Fruit fly (Drosophila melanogaster): ENCODE results near the gene CG3609.
A peak's percentile ranks its signal among the peaks of the same experiment; 100 is the strongest.

Gene CG3609

dm6 chr2L:2398459-2398858 is 24.0 kb upstream of the CG3609 start:
- TF ChIP-seq CG13204 (GFP tag; optimal IDR thresholded peaks at IDR 0.05) = no peak

- TF ChIP-seq CG8159 (tag; optimal IDR thresholded peaks at IDR 0.05) (peak; percentile 21), rn (GFP tag; IDR thresholded peaks at IDR 0.05) (no peak)
Measured at dm6 chr2L:2397080-2397479, 22.7 kb upstream of the CG3609 start.

dm6 chr2L:2394872-2395271 is 20.4 kb upstream of the CG3609 start:
- TF ChIP-seq gl (tag; optimal IDR thresholded peaks at IDR 0.05) (no peak), CG8159 (tag; optimal IDR thresholded peaks at IDR 0.05) (peak; percentile 4)

dm6 chr2L:2391321-2391720 is 16.9 kb upstream of the CG3609 start, which contains the start of gene CG46448:
CG46448 (plus strand) TSS chr2L:2391660.
- TF ChIP-seq CG4496 (GFP tag; IDR thresholded peaks at IDR 0.05) (no peak), CG15710 (tag; optimal IDR thresholded peaks at IDR 0.05) (no peak), rn (GFP tag; IDR thresholded peaks at IDR 0.05) (no peak), EcR (GFP tag; optimal IDR thresholded peaks at IDR 0.05) (no peak)

- TF ChIP-seq CG12605 (GFP tag; IDR thresholded peaks at IDR 0.05) = no peak
- TF ChIP-seq CG15710 (tag; optimal IDR thresholded peaks at IDR 0.05) = no peak
- TF ChIP-seq CG32121 (GFP tag; IDR thresholded peaks at IDR 0.05) = no peak
- no peak for TF ChIP-seq Pif1A (GFP tag; optimal IDR thresholded peaks at IDR 0.05)
- no peak for TF ChIP-seq CG14655 (GFP tag; optimal IDR thresholded peaks at IDR 0.05)
- no peak for TF ChIP-seq CG4496 (GFP tag; IDR thresholded peaks at IDR 0.05)
- TF ChIP-seq fd96Ca (GFP tag; IDR thresholded peaks at IDR 0.05) = no peak
- no peak for TF ChIP-seq CG17806 (tag; optimal IDR thresholded peaks at IDR 0.05)
- no peak for TF ChIP-seq Ets98B (GFP tag; IDR thresholded peaks at IDR 0.05)
- no peak for TF ChIP-seq CG9948 (tag; optimal IDR thresholded peaks at IDR 0.05)
- no peak for TF ChIP-seq CG8301 (tag; optimal IDR thresholded peaks at IDR 0.05)
Measured at dm6 chr2L:2390589-2390988, 16.2 kb upstream of the CG3609 start, which contains the start of gene CG43750. CG43750 (minus strand) TSS chr2L:2390689.

dm6 chr2L:2385692-2386091 is 11.3 kb upstream of the CG3609 start, which contains the start of gene CG3557:
CG3557 (minus strand) TSS chr2L:2385792.
- TF ChIP-seq CG8159 (tag; optimal IDR thresholded peaks at IDR 0.05) (no peak), Ets98B (GFP tag; IDR thresholded peaks at IDR 0.05) (no peak), Pif1B (GFP tag; optimal IDR thresholded peaks at IDR 0.05) (no peak), gl (tag; optimal IDR thresholded peaks at IDR 0.05) (no peak), CG8301 (tag; optimal IDR thresholded peaks at IDR 0.05) (no peak), Snoo (tag; optimal IDR thresholded peaks at IDR 0.05) (no peak)

- TF ChIP-seq CG8159 (tag; optimal IDR thresholded peaks at IDR 0.05) (no peak), CG15710 (tag; optimal IDR thresholded peaks at IDR 0.05) (no peak), CG8301 (tag; optimal IDR thresholded peaks at IDR 0.05) (no peak), CG17806 (tag; optimal IDR thresholded peaks at IDR 0.05) (no peak), CG9948 (tag; optimal IDR thresholded peaks at IDR 0.05) (no peak), gl (tag; optimal IDR thresholded peaks at IDR 0.05) (no peak), CG4496 (GFP tag; IDR thresholded peaks at IDR 0.05) (no peak), CG12605 (GFP tag; IDR thresholded peaks at IDR 0.05) (no peak), CG34367 (tag; optimal IDR thresholded peaks at IDR 0.05) (no peak), fd96Ca (GFP tag; IDR thresholded peaks at IDR 0.05) (no peak), CG32121 (GFP tag; IDR thresholded peaks at IDR 0.05) (no peak), Ets98B (GFP tag; IDR thresholded peaks at IDR 0.05) (no peak), CG14655 (GFP tag; optimal IDR thresholded peaks at IDR 0.05) (no peak), rn (GFP tag; IDR thresholded peaks at IDR 0.05) (no peak), D1 (tag; optimal IDR thresholded peaks at IDR 0.05) (no peak)
Measured at dm6 chr2L:2382971-2383370, 8.5 kb upstream of the CG3609 start, which contains the start of gene PIG-Wa. PIG-Wa (plus strand) TSS chr2L:2383202.

- TF ChIP-seq gl (tag; optimal IDR thresholded peaks at IDR 0.05) = peak; percentile 89
- peak; percentile 93 for TF ChIP-seq fd96Ca (GFP tag; IDR thresholded peaks at IDR 0.05)
- TF ChIP-seq CG8159 (tag; optimal IDR thresholded peaks at IDR 0.05) = peak; percentile 96
- TF ChIP-seq CG8301 (tag; optimal IDR thresholded peaks at IDR 0.05) = peak; percentile 93
- peak; percentile 94 for TF ChIP-seq CG17806 (tag; optimal IDR thresholded peaks at IDR 0.05)
- no peak for TF ChIP-seq CG13204 (GFP tag; optimal IDR thresholded peaks at IDR 0.05)
- TF ChIP-seq Pif1B (GFP tag; optimal IDR thresholded peaks at IDR 0.05) = no peak
- peak; percentile 94 for TF ChIP-seq CG9948 (tag; optimal IDR thresholded peaks at IDR 0.05)
- TF ChIP-seq rn (GFP tag; IDR thresholded peaks at IDR 0.05) = peak; percentile 96
- peak; percentile 98 for TF ChIP-seq CG12605 (GFP tag; IDR thresholded peaks at IDR 0.05)
- TF ChIP-seq D1 (tag; optimal IDR thresholded peaks at IDR 0.05) = peak; percentile 71
- peak; percentile 96 for TF ChIP-seq CG32121 (GFP tag; IDR thresholded peaks at IDR 0.05)
- TF ChIP-seq Pif1A (GFP tag; optimal IDR thresholded peaks at IDR 0.05) = peak; percentile 86
- peak; percentile 98 for TF ChIP-seq CG34367 (tag; optimal IDR thresholded peaks at IDR 0.05)
- peak; percentile 99 for TF ChIP-seq CG4496 (GFP tag; IDR thresholded peaks at IDR 0.05)
- peak; percentile 98 for TF ChIP-seq CG15710 (tag; optimal IDR thresholded peaks at IDR 0.05)
- no peak for TF ChIP-seq EcR (GFP tag; optimal IDR thresholded peaks at IDR 0.05)
- TF ChIP-seq CG10348 (GFP tag; IDR thresholded peaks at IDR 0.05) = peak; percentile 93
- TF ChIP-seq Snoo (tag; optimal IDR thresholded peaks at IDR 0.05) = peak; percentile 96
- TF ChIP-seq CG14655 (GFP tag; optimal IDR thresholded peaks at IDR 0.05) = peak; percentile 94
- TF ChIP-seq Ets98B (GFP tag; IDR thresholded peaks at IDR 0.05) = peak; percentile 96
Measured at dm6 chr2L:2380805-2381204, 6.4 kb upstream of the CG3609 start, which contains the start of gene Eogt. Eogt (plus strand) TSS chr2L:2381097.
